Worm (Caenorhabditis elegans): ENCODE results near the gene gtf-2H5.

DNA sequence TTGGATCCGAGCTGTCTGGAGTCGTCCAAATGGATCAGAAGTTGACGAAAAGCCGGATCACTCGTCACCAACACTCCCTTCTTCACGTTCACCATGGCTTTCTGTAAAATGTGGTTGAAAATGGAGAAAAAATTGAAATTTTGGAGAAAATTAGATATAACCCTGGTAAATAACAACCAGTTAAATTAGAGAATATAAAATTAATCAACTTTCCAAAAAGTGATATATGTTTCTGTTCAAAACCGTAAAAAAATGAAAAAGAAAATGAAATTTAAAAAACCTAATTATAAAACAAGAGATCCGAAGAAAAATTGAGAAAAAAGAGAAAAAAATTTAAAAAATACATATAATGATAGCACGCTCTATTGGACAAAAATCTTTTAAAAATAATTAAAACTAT, at the start of gene gtf-2H5:
- no peak for TF ChIP-seq grh-1 (GFP tag; IDR thresholded peaks at IDR 0.05)
- no peak for TF ChIP-seq unc-30 (tag; optimal IDR thresholded peaks at IDR 0.05)
- no peak for TF ChIP-seq lin-39 (tag; optimal IDR thresholded peaks at IDR 0.05)
- TF ChIP-seq ama-1 (optimal IDR thresholded peaks at IDR 0.05): no peak
- TF ChIP-seq aly-2 (tag; optimal IDR thresholded peaks at IDR 0.05): no peak
- TF ChIP-seq nhr-76 (tag; optimal IDR thresholded peaks at IDR 0.05): no peak
- no peak for TF ChIP-seq snpc-4 (tag; optimal IDR thresholded peaks at IDR 0.05)

Measured in whole organism, L1 larva.